Worm (Caenorhabditis elegans) whole organism, late embryonic: Measurements from ENCODE around the gene col-98.

Experiments used
- ama-1 ChIP-seq: fragments of 150-350 bp; optimal IDR thresholded peaks from 2 replicates; lab custom pipeline; 2014
- che-1 ChIP-seq: sonication (generic microtip); optimal IDR thresholded peaks from 2 replicates; lab custom pipeline; 2016; ENCODE audit warnings: mild to moderate bottlenecking, missing genetic modification characterization, missing compliant biosample characterization
- elt-4 ChIP-seq: sonication (generic microtip); optimal IDR thresholded peaks from 2 replicates; lab custom pipeline; 2016; ENCODE audit warnings: missing genetic modification characterization, missing compliant biosample characterization
- fkh-10 ChIP-seq: fragments of 150-350 bp; optimal IDR thresholded peaks from 2 replicates; lab custom pipeline; 2014; ENCODE audit warnings: missing biosample characterization, missing genetic modification reagents, missing genetic modification characterization
- hlh-30 ChIP-seq: sonication (generic microtip); optimal IDR thresholded peaks from 2 replicates; lab custom pipeline; 2017; ENCODE audit warnings: antibody characterized with exemption, missing genetic modification characterization, missing compliant biosample characterization; ENCODE audit not compliant: insufficient read depth
- nfya-1 ChIP-seq: sonication (generic microtip); optimal IDR thresholded peaks from 2 replicates; lab custom pipeline; 2017; ENCODE audit warnings: missing genetic modification characterization, mild to moderate bottlenecking, missing compliant biosample characterization, antibody characterized with exemption, moderate library complexity
- npax-4 ChIP-seq: sonication (generic microtip); optimal IDR thresholded peaks from 2 replicates; lab custom pipeline; 2016; ENCODE audit warnings: missing genetic modification characterization, missing compliant biosample characterization

DNA sequence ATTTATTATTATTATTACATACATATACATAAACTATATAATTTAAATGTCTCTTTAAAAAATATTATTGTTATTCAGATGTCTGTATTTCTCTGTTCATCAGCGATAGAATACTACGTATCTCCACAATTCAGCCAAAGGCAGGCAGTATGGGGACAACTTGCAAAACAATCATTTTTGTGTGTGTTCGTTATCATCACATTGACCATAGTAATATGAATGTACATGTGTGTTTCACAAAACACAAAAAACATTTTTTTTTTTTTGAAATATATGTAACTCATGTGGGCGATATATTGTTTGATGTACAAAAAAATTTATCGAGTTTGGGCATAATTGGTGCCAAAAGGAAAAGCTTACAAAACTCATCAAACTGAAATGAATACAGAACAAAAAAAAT, 50.6 kb downstream of the col-98 start:
- TF ChIP-seq elt-4 (tag; lab: Kevin White, UChicago) (no peak), ama-1 (lab: Kevin White, UChicago) (no peak), che-1 (tag; lab: Kevin White, UChicago) (no peak), npax-4 (no peak), nfya-1 (tag; lab: Kevin White, UChicago) (no peak), hlh-30 (no peak), fkh-10 (GFP tag; lab: Kevin White, UChicago) (no peak)
